Worm (Caenorhabditis elegans): Measurements from ENCODE around the gene gcy-15.
"Not testable (repeated sequence)": the region's sequence is repeated elsewhere in the genome, so short reads cannot be mapped to it uniquely, and the experiment has no call there.

The gcy-15 gene

ce11 chrII:3196966-3197365 lies at the start of gene gcy-15:
Gene gcy-15 (minus strand): TSS chrII:3197066.
- TF ChIP-seq unc-62 (GFP tag; optimal IDR thresholded peaks at IDR 0.05): no peak

DNA sequence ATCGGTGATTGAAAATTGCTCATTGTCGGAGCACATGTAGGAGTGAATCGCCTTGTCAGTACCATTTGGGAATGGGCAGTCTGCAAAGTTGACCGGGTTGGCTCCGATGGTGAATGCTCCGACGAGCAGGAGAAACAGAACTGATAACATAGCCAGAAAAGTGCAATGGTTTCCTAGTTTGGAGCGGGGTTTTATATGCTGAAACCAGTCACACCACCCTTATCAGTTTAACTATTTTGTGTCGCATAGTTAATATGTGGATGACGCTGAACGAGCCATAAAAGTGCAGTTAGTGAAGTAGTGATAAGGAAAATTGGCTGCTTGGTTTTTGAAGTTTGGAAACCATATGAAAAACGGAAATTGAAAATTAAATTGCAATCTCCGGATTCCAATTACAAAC lies 49.0 kb upstream of the gcy-15 start, which contains the start of gene C17F4.7:
TSS of gene C17F4.7 (minus strand) at position 180 of the 400 bp plus-strand sequence.
- no peak for TF ChIP-seq unc-62 (GFP tag; optimal IDR thresholded peaks at IDR 0.05)

ce11 chrII:3244758-3245157 lies 47.9 kb upstream of the gcy-15 start:
- no peak for TF ChIP-seq unc-62 (GFP tag; optimal IDR thresholded peaks at IDR 0.05)

- TF ChIP-seq unc-62 (GFP tag; optimal IDR thresholded peaks at IDR 0.05): no peak
These were observed 47.2 kb upstream of the gcy-15 start, which contains the start of gene C17F4.12 for ce11 chrII:3244070-3244469. Gene C17F4.12 (minus strand): TSS chrII:3244170.

ce11 chrII:3241842-3242241 lies 45.0 kb upstream of the gcy-15 start:
- no peak for TF ChIP-seq unc-62 (GFP tag; optimal IDR thresholded peaks at IDR 0.05)

DNA sequence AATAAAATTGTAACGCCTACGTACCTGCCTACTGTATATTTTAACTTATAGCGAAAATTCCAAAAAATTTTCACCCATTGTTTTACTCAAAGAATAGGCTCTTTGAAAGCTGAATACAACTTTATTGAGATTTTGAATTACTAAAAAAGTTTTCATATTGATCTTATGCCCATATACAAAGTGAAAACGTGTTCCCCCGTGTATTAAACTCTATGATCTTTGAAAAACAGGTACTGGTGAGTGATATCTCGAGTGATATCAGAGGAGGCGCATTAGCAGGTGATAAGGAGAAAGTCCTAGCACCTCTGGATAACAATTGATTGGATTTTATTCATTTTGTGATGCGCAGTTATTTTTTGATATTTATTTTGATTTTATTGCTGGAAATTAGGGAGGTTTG lies 43.3 kb upstream of the gcy-15 start, which contains the start of gene C17F4.3:
TSS of gene C17F4.3 (plus strand) at position 301 of the 400 bp plus-strand sequence.
- TF ChIP-seq unc-62 (GFP tag; optimal IDR thresholded peaks at IDR 0.05): no peak

DNA sequence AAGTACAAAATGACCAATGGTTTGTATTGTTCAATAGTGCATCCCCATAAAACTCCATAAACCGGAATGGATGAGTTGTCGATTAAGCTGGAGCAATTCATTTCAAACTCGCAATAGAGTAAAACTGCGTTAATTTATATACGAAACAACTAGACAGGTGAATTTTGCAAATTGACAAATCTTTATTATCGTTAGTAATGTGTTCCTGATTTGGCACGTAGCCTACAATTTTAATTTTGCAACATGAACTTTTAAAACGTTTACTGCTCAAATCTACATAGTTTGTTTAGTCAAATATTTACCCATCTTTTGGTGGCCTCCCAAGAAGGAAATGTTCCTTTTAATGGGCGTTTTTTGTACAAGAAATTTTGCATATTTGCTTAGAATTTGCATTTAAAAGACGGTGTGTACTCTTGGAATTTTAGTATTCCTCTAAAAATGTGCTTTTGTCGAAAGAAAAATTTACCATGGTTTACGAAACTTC lies 40.2 kb upstream of the gcy-15 start, which contains the start of the genes srz-67 and C17F4.11:
TSS of gene srz-67 (minus strand) at position 101 of the 484 bp plus-strand sequence.
TSS of gene C17F4.11 (plus strand) at position 434 of the 484 bp plus-strand sequence.
- no peak for TF ChIP-seq unc-62 (GFP tag; optimal IDR thresholded peaks at IDR 0.05)

- no peak for TF ChIP-seq unc-62 (GFP tag; optimal IDR thresholded peaks at IDR 0.05)
These were observed 37.9 kb upstream of the gcy-15 start, which contains the start of gene C17F4.8 for ce11 chrII:3234725-3235124. Gene C17F4.8 (minus strand): TSS chrII:3234825.

DNA sequence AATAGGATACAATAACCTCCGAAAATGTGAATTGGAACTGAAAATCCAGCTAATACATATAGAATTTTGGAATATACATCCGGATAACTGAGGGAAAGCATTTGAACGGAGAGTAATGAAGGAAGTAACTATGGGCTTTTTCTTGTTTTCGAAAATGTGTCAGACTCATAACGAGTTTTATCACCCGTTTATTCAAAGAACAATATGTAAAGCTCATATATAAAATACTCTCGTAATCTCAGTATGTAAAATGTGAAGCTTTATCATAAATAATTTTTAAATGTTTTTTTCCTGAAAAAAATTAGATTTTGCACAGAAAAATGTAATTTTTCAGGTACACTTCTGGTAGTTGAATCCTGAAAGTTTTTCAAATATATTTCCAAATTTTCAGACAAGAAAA lies 33.6 kb upstream of the gcy-15 start, which contains the start of gene srh-297:
TSS of gene srh-297 (minus strand) at position 101 of the 400 bp plus-strand sequence.
- no peak for TF ChIP-seq unc-62 (GFP tag; optimal IDR thresholded peaks at IDR 0.05)

ce11 chrII:3225780-3226179 lies 28.9 kb upstream of the gcy-15 start, which contains the start of gene ZC239.17:
Gene ZC239.17 (minus strand): TSS chrII:3225880.
- no peak for TF ChIP-seq unc-62 (GFP tag; optimal IDR thresholded peaks at IDR 0.05)

ce11 chrII:3225200-3225599 lies 28.3 kb upstream of the gcy-15 start, which contains the start of gene ZC239.16:
Gene ZC239.16 (minus strand): TSS chrII:3225319.
- no peak for TF ChIP-seq unc-62 (GFP tag; optimal IDR thresholded peaks at IDR 0.05)

DNA sequence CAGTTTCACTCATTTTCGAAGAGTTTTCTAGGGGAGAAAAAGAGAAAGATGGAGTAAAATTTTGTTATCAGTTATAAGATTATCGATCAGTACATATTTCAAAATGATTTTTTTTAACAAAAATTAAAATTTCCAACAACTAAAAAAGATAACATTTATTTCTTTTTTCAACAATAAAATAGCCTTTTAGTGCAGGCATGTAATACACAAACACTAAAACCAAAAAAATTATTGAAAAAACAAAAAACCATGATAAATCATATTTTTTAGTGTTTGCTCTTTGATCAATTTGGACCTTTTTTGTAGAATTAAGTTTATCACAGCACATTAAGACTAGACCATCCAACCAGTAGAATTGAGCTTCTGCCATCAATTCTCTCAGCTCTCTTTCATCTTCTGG lies 27.8 kb upstream of the gcy-15 start, which contains the start of gene ZC239.15:
TSS of gene ZC239.15 (minus strand) at position 101 of the 400 bp plus-strand sequence.
- TF ChIP-seq unc-62 (GFP tag; optimal IDR thresholded peaks at IDR 0.05): no peak

- TF ChIP-seq unc-62 (GFP tag; optimal IDR thresholded peaks at IDR 0.05): no peak
These were observed 25.8 kb upstream of the gcy-15 start, which contains the start of gene ZC239.13 for ce11 chrII:3222686-3223085. Gene ZC239.13 (minus strand): TSS chrII:3222839.

DNA sequence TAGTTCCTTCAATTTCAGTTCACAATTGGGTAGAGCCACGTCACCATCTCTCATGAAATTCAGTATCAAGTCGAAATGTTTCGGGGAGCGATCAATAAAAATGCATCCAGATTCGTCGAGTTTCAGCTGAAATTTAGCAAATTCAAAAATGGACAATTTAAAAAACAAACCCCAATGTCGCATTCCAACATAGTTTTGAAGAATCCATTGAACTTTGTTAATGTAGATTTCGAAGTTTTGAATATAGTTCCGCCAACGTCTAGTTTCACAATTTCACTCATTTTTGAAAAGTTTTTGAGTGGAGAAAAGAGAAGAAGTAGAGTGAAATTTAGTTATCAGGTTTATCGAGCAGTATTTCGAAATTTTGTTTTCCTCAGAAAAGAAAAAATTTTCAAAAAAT lies 24.9 kb upstream of the gcy-15 start, which contains the start of gene ZC239.14:
TSS of gene ZC239.14 (minus strand) at position 305 of the 400 bp plus-strand sequence.
- no peak for TF ChIP-seq unc-62 (GFP tag; optimal IDR thresholded peaks at IDR 0.05)

DNA sequence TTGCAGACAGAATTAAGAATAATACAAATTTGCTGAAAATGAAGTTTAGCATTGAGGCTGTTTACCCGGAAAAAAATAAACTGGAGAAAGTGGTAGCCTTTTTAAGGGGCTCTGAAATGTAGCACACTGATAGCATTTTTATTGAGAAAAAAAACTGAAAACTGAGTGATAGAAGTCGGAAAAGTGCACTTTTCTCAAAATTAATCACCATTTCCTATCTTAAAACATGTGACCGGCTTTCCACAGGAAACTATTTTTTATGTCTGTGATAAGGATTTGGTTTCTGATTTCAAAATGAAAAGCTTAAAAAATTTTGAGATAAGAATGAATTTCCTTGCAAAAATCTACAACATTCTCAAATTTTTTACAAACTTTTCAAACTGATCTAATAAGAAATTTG lies 23.9 kb upstream of the gcy-15 start, which contains the start of gene ZC239.22:
TSS of gene ZC239.22 (minus strand) at position 101 of the 400 bp plus-strand sequence.
- no peak for TF ChIP-seq unc-62 (GFP tag; optimal IDR thresholded peaks at IDR 0.05)

- not testable (repeated sequence) for TF ChIP-seq unc-62 (GFP tag; optimal IDR thresholded peaks at IDR 0.05)
These were observed 18.9 kb upstream of the gcy-15 start, which contains the start of gene ZC239.3 for ce11 chrII:3215762-3216161. Gene ZC239.3 (plus strand): TSS chrII:3216062.

- no peak for TF ChIP-seq unc-62 (GFP tag; optimal IDR thresholded peaks at IDR 0.05)
These were observed 17.0 kb upstream of the gcy-15 start, which contains the start of gene ZC239.4 for ce11 chrII:3213898-3214297. Gene ZC239.4 (plus strand): TSS chrII:3214198.
